Worm (Caenorhabditis elegans) whole organism, L4/young adult: ENCODE results near the gene lgl-1.

Source experiments
- W03F9.2 ChIP-seq: fragments of 150-350 bp; optimal IDR thresholded peaks from 2 replicates; lab custom pipeline; 2014; ENCODE audit warnings: missing biosample characterization, missing genetic modification characterization
- him-1 ChIP-seq: sonication (generic microtip); optimal IDR thresholded peaks from 2 replicates; lab custom pipeline; 2016; ENCODE audit warnings: missing genotype, missing genetic modification reagents, missing genetic modification characterization, missing compliant biosample characterization

ce11 chrX:827502-827901 lies 43.4 kb downstream of the lgl-1 start:
- TF ChIP-seq him-1 (peak; percentile 48), W03F9.2 (no peak)
